Worm (Caenorhabditis elegans) whole organism, young adult: ENCODE results near the gene srz-94.

Experiments
- F10E7.11 ChIP-seq: sonication (generic microtip); optimal IDR thresholded peaks from 2 replicates; lab custom pipeline; 2017; ENCODE audit warnings: mild to moderate bottlenecking, missing genetic modification characterization, moderate library complexity, missing compliant biosample characterization
- F52B5.7 ChIP-seq: sonication (generic microtip); optimal IDR thresholded peaks from 2 replicates; lab custom pipeline; 2016; ENCODE audit warnings: mild to moderate bottlenecking, missing genetic modification characterization, missing compliant biosample characterization
- F57C9.4 ChIP-seq: sonication (generic microtip); optimal IDR thresholded peaks from 2 replicates; lab custom pipeline; 2017; ENCODE audit warnings: mild to moderate bottlenecking, missing genetic modification characterization, missing compliant biosample characterization
- T26A5.8 ChIP-seq: sonication (generic microtip); optimal IDR thresholded peaks from 2 replicates; lab custom pipeline; 2016; ENCODE audit warnings: missing genetic modification characterization, missing compliant biosample characterization
- aptf-3 ChIP-seq: fragments of 200-800 bp; sonication (Bioruptor generic); IDR thresholded peaks from 2 replicates; pipeline ENCODE4 v1.3.6; 2022; ENCODE audit warnings: missing genetic modification characterization, missing compliant biosample characterization
- attf-5 ChIP-seq: fragments of 200-800 bp; sonication (Bioruptor generic); optimal IDR thresholded peaks from 2 replicates; lab custom pipeline; 2018; ENCODE audit warnings: mild to moderate bottlenecking, missing genetic modification characterization, missing compliant biosample characterization
- repo-1 ChIP-seq: sonication (generic microtip); optimal IDR thresholded peaks from 2 replicates; lab custom pipeline; 2017; ENCODE audit warnings: mild to moderate bottlenecking, missing genetic modification characterization, missing compliant biosample characterization

DNA sequence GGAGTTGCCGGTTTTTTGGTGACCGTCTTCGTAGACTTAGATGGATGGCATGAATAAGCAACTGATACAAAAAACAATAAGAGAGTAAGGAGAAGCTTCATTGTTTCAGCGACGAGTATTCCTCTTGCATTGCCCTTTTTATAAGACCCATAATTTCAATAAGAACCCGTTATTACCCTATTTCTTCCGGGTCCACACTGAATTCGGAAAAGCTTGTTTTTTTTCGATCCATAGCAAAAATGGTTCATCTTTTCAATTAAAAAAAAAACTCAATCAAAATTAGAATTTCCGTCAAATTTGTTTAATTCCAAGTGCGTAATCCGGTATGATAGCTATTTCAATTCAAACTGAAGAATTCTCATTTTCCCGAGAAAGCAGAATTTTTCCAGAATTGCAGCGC lies 48.7 kb downstream of the srz-94 start, which contains the start of gene Y102A5C.40:
- no peak for TF ChIP-seq aptf-3 (GFP tag; lab: Robert Waterston, UW)
- TF ChIP-seq F10E7.11 = no peak
- no peak for TF ChIP-seq T26A5.8 (tag; lab: Kevin White, UChicago)
- no peak for TF ChIP-seq F57C9.4 (tag; lab: Kevin White, UChicago)
- no peak for TF ChIP-seq attf-5 (GFP tag; lab: Kevin White, UChicago)
- no peak for TF ChIP-seq F52B5.7 (tag; lab: Kevin White, UChicago)
- no peak for TF ChIP-seq repo-1
